Fruit fly (Drosophila melanogaster): ENCODE results near the gene Mt2.

- TF ChIP-seq ara (GFP tag; IDR thresholded peaks at IDR 0.05), result no peak
- TF ChIP-seq CHES-1-like (GFP tag; optimal IDR thresholded peaks at IDR 0.05), result no peak
- TF ChIP-seq gce (GFP tag; IDR thresholded peaks at IDR 0.05), result 0 out of 3 replicates have a peak, but pooled peaks have one; percentile 31
- TF ChIP-seq fd3F (GFP tag; optimal IDR thresholded peaks at IDR 0.05), result no peak
- no peak for TF ChIP-seq CoRest (tag; optimal IDR thresholded peaks at IDR 0.05)
- no peak for TF ChIP-seq CG14014 (GFP tag; IDR thresholded peaks at IDR 0.05)
- TF ChIP-seq CG30431 (GFP tag; optimal IDR thresholded peaks at IDR 0.05), result no peak
- TF ChIP-seq CG12659 (GFP tag; optimal IDR thresholded peaks at IDR 0.05), result peak; percentile 2
- no peak for TF ChIP-seq ham (GFP tag; IDR thresholded peaks at IDR 0.05)
- TF ChIP-seq crp (GFP tag; optimal IDR thresholded peaks at IDR 0.05), result peak in 1 of 2 experiments; percentile 79
- no peak for TF ChIP-seq psq (GFP tag; optimal IDR thresholded peaks at IDR 0.05)
- no peak for TF ChIP-seq Mrtf (GFP tag; IDR thresholded peaks at IDR 0.05)
- TF ChIP-seq MTF-1 (GFP tag; optimal IDR thresholded peaks at IDR 0.05; ENCODE audit: borderline replicate concordance), result no peak
- TF ChIP-seq CG2116 (GFP tag; optimal IDR thresholded peaks at IDR 0.05), result peak; percentile 93
Measured at dm6 chr2L:12055837-12056388, 40.4 kb upstream of the Mt2 start, which contains the start of the genes JhI-21, RpL7-like and CG34164.
